Fruit fly (Drosophila melanogaster) S2 (cell line): ENCODE results near the gene CG15365.

Experiments used
- CG8478 ChIP-seq: fragments of >200 bp; optimal IDR thresholded peaks from 2 replicates; lab custom pipeline; 2018
- CTCF ChIP-seq, 2 experiments: fragments of >200 bp; optimal IDR thresholded peaks; 2 replicates each; lab custom pipeline; 2018

- TF ChIP-seq CG8478 (lab: Kevin White, UChicago) (no peak), CTCF (optimal IDR thresholded peaks at IDR 0.05; lab: Kevin White, UChicago) (no peak)
Measured at dm6 chrX:9093912-9094311, 26.1 kb upstream of the CG15365 start.
